Fruit fly (Drosophila melanogaster) whole organism, pupa: ENCODE data around the gene aay.

Experiments used
- CG15710 ChIP-seq: fragments of 200-800 bp; sonication (Bioruptor generic); optimal IDR thresholded peaks from 2 replicates; lab custom pipeline; 2018; ENCODE audit warnings: missing biosample characterization, mild to moderate bottlenecking, missing genetic modification characterization, moderate library complexity
- CG4496 ChIP-seq: fragments of 200-800 bp; sonication (Bioruptor generic); IDR thresholded peaks from 3 replicates; pipeline ENCODE4 v1.3.6; 2022; ENCODE audit warnings: missing biosample characterization, missing genetic modification characterization
- EcR ChIP-seq: fragments of 200-800 bp; sonication (Bioruptor generic); optimal IDR thresholded peaks from 3 replicates; lab custom pipeline; 2019; ENCODE audit warnings: missing biosample characterization, missing genetic modification characterization, mild to moderate bottlenecking, moderate library complexity, missing genetic modification reagents
- Snoo ChIP-seq: fragments of 200-800 bp; sonication (Bioruptor generic); optimal IDR thresholded peaks from 3 replicates; lab custom pipeline; 2017; ENCODE audit warnings: missing biosample characterization, mild to moderate bottlenecking, missing genetic modification characterization, inconsistent platforms

dm6 chr3L:9399855-9400254 lies 23.2 kb upstream of the aay start:
- TF ChIP-seq Snoo (tag; lab: Kevin White, UChicago) (no peak), CG4496 (no peak), EcR (peak; percentile 63), CG15710 (tag; lab: Kevin White, UChicago) (no peak)
